Worm (Caenorhabditis elegans) whole organism, young adult: ENCODE measurements around the gene F45E6.1.

ENCODE experiments used
- B0035.1 ChIP-seq: sonication (generic microtip); optimal IDR thresholded peaks from 2 replicates; lab custom pipeline; 2016; ENCODE audit warnings: missing genetic modification characterization, mild to moderate bottlenecking, missing compliant biosample characterization, missing genotype, missing genetic modification reagents
- C17E4.6 ChIP-seq: fragments of 200-800 bp; sonication (Bioruptor generic); IDR thresholded peaks from 2 replicates; pipeline ENCODE4 v1.3.6; 2022; ENCODE audit warnings: missing genetic modification reagents, missing genetic modification characterization, missing compliant biosample characterization
- F55B11.4 ChIP-seq: sonication (generic microtip); optimal IDR thresholded peaks from 2 replicates; lab custom pipeline; 2016; ENCODE audit warnings: missing compliant biosample characterization, missing genetic modification characterization, borderline replicate concordance; ENCODE audit not compliant: insufficient read depth
- F57C9.4 ChIP-seq: sonication (generic microtip); optimal IDR thresholded peaks from 2 replicates; lab custom pipeline; 2017; ENCODE audit warnings: mild to moderate bottlenecking, missing genetic modification characterization, missing compliant biosample characterization
- K12H6.12 ChIP-seq: fragments of 200-800 bp; sonication (Bioruptor generic); optimal IDR thresholded peaks from 2 replicates; lab custom pipeline; 2018; ENCODE audit warnings: mild to moderate bottlenecking, missing genetic modification characterization, missing compliant biosample characterization
- T07F8.4 ChIP-seq: sonication (generic microtip); optimal IDR thresholded peaks from 2 replicates; lab custom pipeline; 2016; ENCODE audit warnings: mild to moderate bottlenecking, missing genetic modification characterization, moderate library complexity, missing compliant biosample characterization
- Y79H2A.3 ChIP-seq: fragments of 200-800 bp; sonication (Bioruptor generic); conservative IDR thresholded peaks from 2 replicates; pipeline ENCODE4 v1.3.6; 2022; ENCODE audit warnings: missing genetic modification reagents, missing genetic modification characterization, missing compliant biosample characterization
- atf-7 ChIP-seq: sonication (generic microtip); optimal IDR thresholded peaks from 2 replicates; lab custom pipeline; 2017; ENCODE audit warnings: mild to moderate bottlenecking, missing genetic modification characterization, missing compliant biosample characterization
- athp-1 ChIP-seq: sonication (generic microtip); optimal IDR thresholded peaks from 2 replicates; lab custom pipeline; 2017; ENCODE audit warnings: mild to moderate bottlenecking, missing genetic modification characterization, missing compliant biosample characterization
- bed-2 ChIP-seq: fragments of 200-800 bp; sonication (Bioruptor generic); IDR thresholded peaks from 2 replicates; pipeline ENCODE4 v1.3.6; 2022; ENCODE audit warnings: missing genetic modification reagents, missing genetic modification characterization, missing compliant biosample characterization
- ccch-3 ChIP-seq: fragments of 200-800 bp; sonication (Bioruptor generic); optimal IDR thresholded peaks from 2 replicates; lab custom pipeline; 2018; ENCODE audit warnings: mild to moderate bottlenecking, missing genetic modification characterization, missing compliant biosample characterization
- cebp-1 ChIP-seq, 2 experiments: fragments of 200-800 bp in 1 of 2; sonication (Bioruptor generic) in 1 of 2; sonication (generic microtip) in 1 of 2; IDR thresholded peaks in 1 of 2; optimal IDR thresholded peaks in 1 of 2; 2 replicates each; pipeline versions ENCODE4 v1.3.6 to Lab custom; 2017 to 2022; ENCODE audit warnings: missing compliant biosample characterization in 2 of 2, missing genetic modification characterization in 2 of 2, mild to moderate bottlenecking in 1 of 2, missing genetic modification reagents in 1 of 2, moderate library complexity in 1 of 2
- chd-7 ChIP-seq: sonication (generic microtip); optimal IDR thresholded peaks from 2 replicates; lab custom pipeline; 2016; ENCODE audit warnings: mild to moderate bottlenecking, missing genetic modification characterization, moderate library complexity, missing compliant biosample characterization
- dpff-1 ChIP-seq: sonication (generic microtip); optimal IDR thresholded peaks from 2 replicates; lab custom pipeline; 2017; ENCODE audit warnings: mild to moderate bottlenecking, missing genetic modification characterization, missing compliant biosample characterization
- efl-1 ChIP-seq: fragments of 150-350 bp; optimal IDR thresholded peaks from 2 replicates; lab custom pipeline; 2014; ENCODE audit warnings: missing biosample characterization, missing genetic modification reagents, missing genetic modification characterization
- lir-1 ChIP-seq: fragments of 200-800 bp; sonication (Bioruptor generic); conservative IDR thresholded peaks from 2 replicates; pipeline ENCODE4 v1.3.6; 2022; ENCODE audit warnings: missing genetic modification reagents, missing genetic modification characterization, missing compliant biosample characterization
- nfyb-1 ChIP-seq: fragments of 200-800 bp; sonication (Bioruptor generic); IDR thresholded peaks from 2 replicates; pipeline ENCODE4 v1.3.6; 2022; ENCODE audit warnings: missing genetic modification reagents, missing genetic modification characterization, missing compliant biosample characterization
- nhr-80 ChIP-seq: sonication (generic microtip); optimal IDR thresholded peaks from 2 replicates; lab custom pipeline; 2016; ENCODE audit warnings: missing genetic modification characterization, missing compliant biosample characterization
- pha-4 ChIP-seq: fragments of 150-350 bp; sonication (generic microtip); optimal IDR thresholded peaks from 2 replicates; lab custom pipeline; 2014; ENCODE audit warnings: missing biosample characterization, missing genetic modification reagents, missing genetic modification characterization
- rcor-1 ChIP-seq: fragments of 200-800 bp; sonication (Bioruptor generic); IDR thresholded peaks from 2 replicates; pipeline ENCODE4 v1.3.6; 2022; ENCODE audit warnings: missing genetic modification reagents, missing genetic modification characterization, missing compliant biosample characterization
- repo-1 ChIP-seq: sonication (generic microtip); optimal IDR thresholded peaks from 2 replicates; lab custom pipeline; 2017; ENCODE audit warnings: mild to moderate bottlenecking, missing genetic modification characterization, missing compliant biosample characterization
- snpc-1.1 ChIP-seq: sonication (generic microtip); optimal IDR thresholded peaks from 2 replicates; lab custom pipeline; 2017; ENCODE audit warnings: missing genetic modification characterization, mild to moderate bottlenecking, missing compliant biosample characterization, antibody characterized with exemption, moderate library complexity, missing genotype, missing genetic modification reagents; ENCODE audit not compliant: insufficient read depth
- snpc-3.4 ChIP-seq: sonication (generic microtip); optimal IDR thresholded peaks from 2 replicates; lab custom pipeline; 2017; ENCODE audit warnings: missing genetic modification characterization, mild to moderate bottlenecking, missing compliant biosample characterization, antibody characterized with exemption, moderate library complexity, missing genotype, missing genetic modification reagents
- tlf-1 ChIP-seq: fragments of 200-800 bp; sonication (Bioruptor generic); optimal IDR thresholded peaks from 2 replicates; lab custom pipeline; 2018; ENCODE audit warnings: mild to moderate bottlenecking, missing genetic modification characterization, missing compliant biosample characterization
- xnd-1 ChIP-seq: sonication (generic microtip); optimal IDR thresholded peaks from 2 replicates; lab custom pipeline; 2016; ENCODE audit warnings: missing genotype, missing genetic modification reagents, missing genetic modification characterization, missing compliant biosample characterization
- ztf-18 ChIP-seq: sonication (generic microtip); optimal IDR thresholded peaks from 2 replicates; lab custom pipeline; 2016; ENCODE audit warnings: missing genotype, mild to moderate bottlenecking, missing genetic modification characterization, missing compliant biosample characterization
- ztf-22 ChIP-seq: fragments of 200-800 bp; sonication (Bioruptor generic); optimal IDR thresholded peaks from 2 replicates; lab custom pipeline; 2018; ENCODE audit warnings: mild to moderate bottlenecking, missing genetic modification characterization, moderate library complexity, missing compliant biosample characterization
- ztf-25 ChIP-seq: fragments of 200-800 bp; sonication (Bioruptor generic); IDR thresholded peaks from 2 replicates; pipeline ENCODE4 v1.3.6; 2022; ENCODE audit warnings: missing genetic modification reagents, missing genetic modification characterization, missing compliant biosample characterization

The F45E6.1 gene

ce11 chrX:12436486-12436885 is 40.8 kb downstream of the F45E6.1 start:
- TF ChIP-seq tlf-1 (GFP tag; lab: Kevin White, UChicago), result no peak
- TF ChIP-seq pha-4, result peak; percentile 17

- no peak for TF ChIP-seq cebp-1 (GFP tag; IDR thresholded peaks at IDR 0.05; lab: Robert Waterston, UW)
- TF ChIP-seq cebp-1 (tag; optimal IDR thresholded peaks at IDR 0.05; lab: Kevin White, UChicago), result peak; percentile 17
- TF ChIP-seq Y79H2A.3 (GFP tag; lab: Robert Waterston, UW), result no peak
- TF ChIP-seq nhr-80 (tag; lab: Kevin White, UChicago), result peak; percentile 53
Measured at ce11 chrX:12435246-12435645, 42.0 kb downstream of the F45E6.1 start.

- TF ChIP-seq snpc-1.1 (no peak), bed-2 (GFP tag; lab: Robert Waterston, UW) (no peak), C17E4.6 (no peak), repo-1 (tag; lab: Kevin White, UChicago) (no peak), efl-1 (no peak), ztf-22 (GFP tag; lab: Kevin White, UChicago) (no peak), snpc-3.4 (tag; lab: Kevin White, UChicago) (no peak), rcor-1 (no peak), nfyb-1 (GFP tag; lab: Robert Waterston, UW) (no peak), F57C9.4 (no peak)
Measured at ce11 chrX:12434086-12434485, 43.2 kb downstream of the F45E6.1 start, which contains the start of gene tsct-1. tsct-1 (plus strand) TSS chrX:12434097.

ce11 chrX:12430309-12430708 is 46.9 kb downstream of the F45E6.1 start, which contains the start of gene med-1:
med-1 (plus strand) TSS chrX:12430609.
- no peak for TF ChIP-seq ccch-3
- TF ChIP-seq dpff-1, result no peak
- no peak for TF ChIP-seq F55B11.4 (tag; lab: Kevin White, UChicago)
- TF ChIP-seq ztf-18 (tag; lab: Kevin White, UChicago), result no peak
- TF ChIP-seq atf-7 (tag; lab: Kevin White, UChicago), result no peak
- no peak for TF ChIP-seq chd-7 (tag; lab: Kevin White, UChicago)
- TF ChIP-seq ztf-25 (GFP tag; lab: Robert Waterston, UW), result no peak
- TF ChIP-seq lir-1, result no peak
- TF ChIP-seq snpc-1.1, result no peak
- no peak for TF ChIP-seq K12H6.12
- no peak for TF ChIP-seq efl-1
- no peak for TF ChIP-seq athp-1 (tag; lab: Kevin White, UChicago)
- TF ChIP-seq F57C9.4, result no peak
- no peak for TF ChIP-seq cebp-1 (GFP tag; IDR thresholded peaks at IDR 0.05; lab: Robert Waterston, UW)
- no peak for TF ChIP-seq cebp-1 (tag; optimal IDR thresholded peaks at IDR 0.05; lab: Kevin White, UChicago)
- TF ChIP-seq xnd-1, result no peak
- TF ChIP-seq B0035.1 (tag; lab: Kevin White, UChicago), result no peak
- TF ChIP-seq T07F8.4 (tag; lab: Kevin White, UChicago), result no peak
